Worm (Caenorhabditis elegans): Measurements from ENCODE around the gene F16G10.13.

ce11 chrII:2353012-2353411 lies 42.8 kb downstream of the F16G10.13 start, which contains the start of gene F43C11.3:
- no peak for TF ChIP-seq him-1 (tag; optimal IDR thresholded peaks at IDR 0.05)
- TF ChIP-seq dao-5 (tag; optimal IDR thresholded peaks at IDR 0.05), result no peak
- TF ChIP-seq W03F9.2 (tag; optimal IDR thresholded peaks at IDR 0.05), result no peak

Data from whole organism, L4/young adult.